Worm (Caenorhabditis elegans): ENCODE results near the gene flh-1.

ce11 chrIV:9245423-9245822, 18.6 kb downstream of the flh-1 start, which contains the start of gene Y11D7A.5:
- TF ChIP-seq npax-4 (tag; optimal IDR thresholded peaks at IDR 0.05) (no peak), ceh-18 (tag; optimal IDR thresholded peaks at IDR 0.05) (no peak), unc-55 (GFP tag; optimal IDR thresholded peaks at IDR 0.05) (no peak), nhr-11 (tag; optimal IDR thresholded peaks at IDR 0.05) (no peak), fkh-6 (tag; optimal IDR thresholded peaks at IDR 0.05) (no peak), ahr-1 (tag; optimal IDR thresholded peaks at IDR 0.05) (no peak), ttx-3 (tag; optimal IDR thresholded peaks at IDR 0.05) (no peak), C08G9.2 (tag; optimal IDR thresholded peaks at IDR 0.05) (no peak), ama-1 (optimal IDR thresholded peaks at IDR 0.05) (no peak), ceh-24 (tag; optimal IDR thresholded peaks at IDR 0.05) (no peak), elt-2 (tag; optimal IDR thresholded peaks at IDR 0.05) (no peak), lin-11 (tag; optimal IDR thresholded peaks at IDR 0.05) (no peak)
